Fruit fly (Drosophila melanogaster) whole organism: Measurements from ENCODE around the gene Tet.

Source experiments
- CG8478 ChIP-seq: fragments of >200 bp; optimal IDR thresholded peaks from 2 replicates; lab custom pipeline; 2018; ENCODE audit warnings: inconsistent platforms
- Dll ChIP-seq: fragments of >200 bp; optimal IDR thresholded peaks from 2 replicates; lab custom pipeline; 2017
- EcR ChIP-seq, 2 experiments: fragments of >200 bp; optimal IDR thresholded peaks; 2 replicates each; lab custom pipeline; 2017; ENCODE audit warnings: missing biosample characterization in 2 of 2, missing genetic modification characterization in 2 of 2, missing genetic modification reagents in 2 of 2
- pan ChIP-seq: fragments of >200 bp; optimal IDR thresholded peaks from 2 replicates; lab custom pipeline; 2017
- psq ChIP-seq: fragments of >200 bp; optimal IDR thresholded peaks from 2 replicates; lab custom pipeline; 2017
- usp ChIP-seq: fragments of >200 bp; optimal IDR thresholded peaks from 2 replicates; lab custom pipeline; 2017; ENCODE audit warnings: missing biosample characterization, missing genetic modification characterization, mixed read lengths

Gene Tet

DNA sequence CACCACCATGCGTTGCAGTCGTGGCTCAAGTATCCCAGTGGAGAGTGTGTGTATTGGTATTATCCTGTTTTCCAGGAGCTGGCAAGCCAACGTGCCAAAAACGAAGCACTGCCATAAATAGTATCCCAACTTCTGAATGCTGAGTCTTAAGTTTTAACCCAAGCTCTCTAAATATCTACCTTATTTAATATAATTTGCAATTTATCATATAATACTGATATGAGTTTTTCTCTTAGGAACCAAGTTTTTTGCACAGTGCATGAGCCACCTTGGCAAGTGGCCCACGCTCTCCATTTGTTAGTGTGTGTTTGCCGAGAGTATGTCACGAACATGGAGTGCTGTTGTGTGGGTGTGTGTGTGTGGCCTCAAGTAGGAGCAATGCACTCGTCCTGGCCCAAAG lies 13.4 kb downstream of the Tet start:
- TF ChIP-seq pan = no peak
- no peak for TF ChIP-seq Dll (lab: Kevin White, UChicago)
- no peak for TF ChIP-seq EcR (GFP tag; optimal IDR thresholded peaks at IDR 0.05; lab: Kevin White, UChicago)
- no peak for TF ChIP-seq usp (GFP tag; lab: Kevin White, UChicago)
- no peak for TF ChIP-seq CG8478
- no peak for TF ChIP-seq psq

DNA sequence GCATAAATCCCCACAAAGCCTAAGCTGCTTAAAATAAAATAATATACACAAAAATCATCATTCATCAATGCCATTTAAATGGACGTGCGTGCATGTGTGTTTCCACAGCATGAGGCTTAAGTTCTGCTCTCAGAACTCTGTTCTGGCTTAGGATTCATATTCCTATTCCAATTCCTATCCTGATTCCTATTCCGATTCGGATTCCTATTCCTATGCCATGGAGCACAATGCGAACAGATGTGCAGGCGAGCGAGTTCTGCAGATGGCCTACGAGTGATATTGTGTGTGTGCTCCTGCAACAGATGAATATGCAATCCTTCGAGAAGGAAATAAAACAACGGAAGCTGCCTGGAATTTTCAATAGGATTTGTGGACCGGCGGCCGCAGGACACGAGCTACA lies 14.5 kb downstream of the Tet start:
- TF ChIP-seq pan (no peak), EcR (GFP tag; optimal IDR thresholded peaks at IDR 0.05; lab: Kevin White, UChicago) (no peak), psq (no peak), CG8478 (no peak), usp (GFP tag; lab: Kevin White, UChicago) (no peak), Dll (lab: Kevin White, UChicago) (no peak)

DNA sequence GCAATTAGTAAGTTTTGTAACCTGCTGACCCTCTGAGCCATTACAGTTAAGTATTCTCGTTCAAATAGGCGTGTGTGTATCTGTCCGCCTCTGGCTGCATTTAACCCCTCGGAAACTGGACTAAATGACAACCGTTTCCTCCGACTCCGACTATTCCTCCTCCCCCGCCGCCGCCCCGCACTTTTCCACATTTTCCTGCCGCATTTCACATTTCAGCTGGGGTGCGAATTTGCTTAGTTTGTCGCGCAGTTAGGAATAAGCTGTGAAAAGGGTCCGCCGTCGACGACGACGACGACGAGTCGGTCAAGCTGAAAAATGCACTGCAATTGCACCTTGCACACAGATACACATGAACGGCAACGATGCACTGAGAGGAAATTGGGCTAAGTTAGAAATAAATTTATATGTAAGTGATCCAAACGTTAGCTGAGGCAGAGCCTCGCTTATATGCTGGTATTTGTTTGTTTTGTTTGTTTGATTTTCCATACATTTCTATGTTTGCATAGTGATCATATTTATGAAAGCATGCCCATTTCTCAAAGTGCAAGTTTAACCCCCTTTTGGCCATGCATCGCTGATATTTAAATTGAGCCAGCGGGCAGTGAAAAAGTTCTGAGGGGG lies 16.9 kb downstream of the Tet start:
- no peak for TF ChIP-seq CG8478
- TF ChIP-seq psq = no peak
- no peak for TF ChIP-seq pan
- no peak for TF ChIP-seq EcR (GFP tag; optimal IDR thresholded peaks at IDR 0.05; lab: Kevin White, UChicago)
- no peak for TF ChIP-seq usp (GFP tag; lab: Kevin White, UChicago)
- no peak for TF ChIP-seq Dll (lab: Kevin White, UChicago)

DNA sequence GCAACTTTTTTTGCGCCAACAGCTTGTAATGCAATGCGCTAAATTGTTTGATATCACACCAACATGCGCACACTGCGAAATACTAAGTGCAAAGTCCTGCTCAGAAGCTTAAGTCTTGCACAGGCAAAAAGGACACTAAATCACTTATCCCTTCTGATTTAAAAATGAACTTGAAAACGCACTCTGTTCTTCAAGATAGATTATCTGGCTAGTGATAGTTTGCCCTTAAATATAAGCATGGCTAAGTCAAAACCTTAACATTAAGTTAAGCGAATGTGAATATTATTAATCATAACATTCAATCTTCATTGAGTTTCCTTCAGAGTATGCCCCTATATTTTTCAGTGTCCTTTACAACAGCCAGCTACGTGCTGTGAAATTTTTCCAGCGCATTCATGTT lies 18.9 kb downstream of the Tet start:
- TF ChIP-seq usp (GFP tag; lab: Kevin White, UChicago) (no peak), Dll (lab: Kevin White, UChicago) (no peak), psq (no peak), EcR (GFP tag; optimal IDR thresholded peaks at IDR 0.05; lab: Kevin White, UChicago) (no peak), pan (no peak), CG8478 (no peak)

DNA sequence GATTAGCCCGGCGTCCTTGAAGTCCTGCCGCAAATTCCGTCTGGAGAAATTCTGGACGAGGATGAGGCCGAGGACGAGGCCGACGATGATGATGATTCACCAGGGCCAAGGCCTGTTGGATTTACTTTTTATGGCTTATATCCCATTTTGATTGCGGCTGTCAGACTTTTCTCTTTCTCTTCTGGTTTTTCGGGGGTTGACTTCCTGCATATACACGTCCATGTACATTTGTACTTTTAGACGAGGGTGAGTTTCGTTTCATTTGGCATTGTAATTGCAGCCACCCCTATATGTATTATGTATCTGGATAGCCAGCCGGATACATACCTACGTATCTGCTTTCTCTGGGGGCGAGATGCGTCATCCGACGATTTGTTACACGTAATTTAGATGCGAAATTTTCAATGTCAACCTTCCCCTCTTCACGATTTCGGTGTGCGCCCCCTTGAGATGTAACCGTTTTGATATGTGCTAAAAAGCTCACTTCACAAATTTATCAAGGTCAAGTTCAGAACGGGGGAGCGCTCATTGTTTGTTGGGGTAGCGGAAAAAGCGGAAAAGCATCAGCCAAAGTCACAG lies 23.4 kb downstream of the Tet start:
- TF ChIP-seq psq (no peak), pan (no peak), EcR (GFP tag; optimal IDR thresholded peaks at IDR 0.05; lab: Kevin White, UChicago) (no peak), usp (GFP tag; lab: Kevin White, UChicago) (no peak), CG8478 (no peak), Dll (lab: Kevin White, UChicago) (no peak)

DNA sequence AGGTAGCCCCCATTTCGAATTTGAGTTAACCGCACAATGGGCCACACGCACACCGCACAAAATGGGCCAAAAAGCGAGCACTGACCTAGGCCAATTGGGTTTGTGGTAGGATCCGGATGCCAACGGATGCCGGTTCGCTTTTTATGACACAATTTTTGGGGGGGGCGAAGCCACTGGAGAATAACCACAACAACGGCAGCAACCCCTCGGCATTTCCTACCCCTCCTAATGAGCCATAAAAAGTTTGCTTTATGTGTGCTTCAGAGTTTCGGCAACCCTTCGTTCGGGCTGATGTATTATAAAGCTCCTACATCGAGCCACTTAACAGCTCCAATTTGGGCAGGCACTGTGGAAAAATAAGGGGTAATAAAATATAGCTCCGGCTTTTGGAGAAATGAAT lies 24.3 kb downstream of the Tet start:
- TF ChIP-seq usp (GFP tag; lab: Kevin White, UChicago) (no peak), Dll (lab: Kevin White, UChicago) (no peak), CG8478 (no peak), pan (no peak), psq (no peak), EcR (GFP tag; optimal IDR thresholded peaks at IDR 0.05; lab: Kevin White, UChicago) (no peak)

DNA sequence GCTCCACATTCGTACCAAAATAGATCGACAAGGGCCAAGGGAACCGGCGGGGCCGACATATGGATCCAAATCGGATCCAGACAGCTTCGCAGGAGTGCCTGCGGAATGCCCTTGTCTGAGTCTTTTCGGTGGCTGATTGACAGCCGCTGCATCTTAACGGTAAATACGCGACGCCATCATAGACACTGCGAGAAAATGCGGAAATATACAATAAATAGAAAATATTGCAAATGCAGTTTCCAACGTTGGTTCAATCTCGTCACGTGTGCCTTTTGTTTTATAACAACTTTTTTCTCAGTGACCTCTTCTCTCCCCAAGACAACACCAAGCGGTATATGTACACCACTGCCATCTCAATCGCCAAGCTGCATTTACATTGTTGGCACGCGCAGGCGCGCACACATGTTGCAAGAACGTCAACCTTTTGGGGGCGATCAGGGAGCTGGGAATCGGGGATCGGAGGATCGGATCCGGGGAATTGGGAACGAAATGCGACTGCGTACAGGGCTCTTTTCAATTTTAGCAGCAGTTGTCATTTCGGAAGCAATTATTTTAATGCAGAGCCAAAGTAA lies 26.1 kb downstream of the Tet start:
- no peak for TF ChIP-seq pan
- no peak for TF ChIP-seq usp (GFP tag; lab: Kevin White, UChicago)

DNA sequence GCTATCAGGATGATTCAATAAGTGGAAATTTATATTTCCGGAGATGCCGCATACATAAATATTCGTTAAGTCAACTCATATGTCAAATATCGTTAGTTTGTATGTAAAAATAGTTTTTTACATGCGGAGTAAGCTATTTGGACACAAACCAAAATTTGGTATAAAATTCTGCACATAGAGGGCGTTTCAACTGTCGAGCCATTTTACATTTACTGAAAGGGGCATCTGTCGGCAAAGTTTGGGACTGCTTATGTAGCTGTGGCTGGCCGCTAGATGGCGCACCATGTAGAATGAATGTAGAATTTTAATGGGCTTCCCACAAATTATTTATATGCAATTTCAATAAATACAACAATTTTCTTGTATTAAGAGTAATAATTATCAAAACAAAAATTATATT lies 27.2 kb downstream of the Tet start:
- TF ChIP-seq pan = no peak
- TF ChIP-seq usp (GFP tag; lab: Kevin White, UChicago) = no peak
- no peak for TF ChIP-seq CG8478
- TF ChIP-seq psq = no peak
- no peak for TF ChIP-seq Dll (lab: Kevin White, UChicago)
- no peak for TF ChIP-seq EcR (GFP tag; optimal IDR thresholded peaks at IDR 0.05; lab: Kevin White, UChicago)

DNA sequence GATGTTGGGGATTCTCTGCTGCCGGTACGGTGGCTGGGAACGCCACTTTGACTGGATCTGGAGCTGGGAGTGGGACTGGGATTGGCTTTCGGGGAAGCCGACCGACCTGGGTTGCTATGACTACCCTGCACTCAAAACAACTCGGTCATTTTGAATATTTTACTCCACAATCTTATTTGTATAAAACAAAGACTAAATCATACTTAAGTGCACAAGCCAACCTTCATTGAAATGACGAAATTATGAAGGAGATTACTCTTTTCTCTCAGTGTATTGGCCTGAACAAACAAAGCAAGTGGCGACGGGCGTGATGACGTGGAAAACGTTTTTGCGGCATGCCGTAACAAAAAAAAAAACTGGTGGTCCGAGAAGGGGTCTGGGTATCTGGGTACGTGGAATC lies 28.0 kb downstream of the Tet start:
- no peak for TF ChIP-seq usp (GFP tag; lab: Kevin White, UChicago)
- no peak for TF ChIP-seq EcR (GFP tag; optimal IDR thresholded peaks at IDR 0.05; lab: Kevin White, UChicago)

DNA sequence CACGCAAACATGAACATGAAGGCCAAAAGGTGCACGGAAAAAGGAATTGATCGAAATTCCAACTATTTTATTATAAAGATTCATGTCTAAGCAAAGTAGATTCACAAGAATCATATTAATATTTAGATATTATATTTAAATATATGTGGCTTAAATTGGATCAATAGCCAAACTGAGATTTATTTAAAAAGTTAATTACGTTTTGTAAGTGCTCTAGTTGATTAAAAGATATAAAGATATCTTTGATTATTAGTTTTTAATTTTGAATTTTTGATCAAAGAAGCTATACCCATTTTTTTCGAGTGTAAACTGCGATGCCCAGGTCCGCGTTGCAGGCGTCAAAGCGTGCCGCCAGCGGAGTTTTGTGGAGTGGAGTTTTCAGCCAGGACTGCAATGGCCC lies 30.0 kb downstream of the Tet start:
- TF ChIP-seq psq = no peak
- no peak for TF ChIP-seq usp (GFP tag; lab: Kevin White, UChicago)
- TF ChIP-seq Dll (lab: Kevin White, UChicago) = no peak
- TF ChIP-seq CG8478 = no peak
- no peak for TF ChIP-seq EcR (GFP tag; optimal IDR thresholded peaks at IDR 0.05; lab: Kevin White, UChicago)
- no peak for TF ChIP-seq pan

DNA sequence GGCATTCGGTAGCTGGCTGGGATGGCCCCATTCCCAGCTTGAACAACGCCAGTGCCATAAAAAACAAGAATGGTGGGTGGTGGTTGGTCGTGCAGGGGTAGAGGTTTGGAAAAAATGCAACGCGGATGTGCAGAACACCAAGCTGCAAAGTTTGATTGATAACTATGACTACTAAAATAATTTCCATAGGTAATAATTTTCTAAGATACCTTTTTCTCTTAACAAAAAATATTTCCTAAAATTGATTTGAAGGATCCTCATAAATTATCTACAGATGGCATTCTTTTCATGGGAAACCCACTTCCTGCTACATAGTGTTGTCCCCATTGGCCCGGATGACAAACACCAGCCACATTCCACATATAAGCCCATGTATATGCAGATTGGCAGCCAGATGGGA lies 30.7 kb downstream of the Tet start:
- no peak for TF ChIP-seq Dll (lab: Kevin White, UChicago)
- no peak for TF ChIP-seq pan

DNA sequence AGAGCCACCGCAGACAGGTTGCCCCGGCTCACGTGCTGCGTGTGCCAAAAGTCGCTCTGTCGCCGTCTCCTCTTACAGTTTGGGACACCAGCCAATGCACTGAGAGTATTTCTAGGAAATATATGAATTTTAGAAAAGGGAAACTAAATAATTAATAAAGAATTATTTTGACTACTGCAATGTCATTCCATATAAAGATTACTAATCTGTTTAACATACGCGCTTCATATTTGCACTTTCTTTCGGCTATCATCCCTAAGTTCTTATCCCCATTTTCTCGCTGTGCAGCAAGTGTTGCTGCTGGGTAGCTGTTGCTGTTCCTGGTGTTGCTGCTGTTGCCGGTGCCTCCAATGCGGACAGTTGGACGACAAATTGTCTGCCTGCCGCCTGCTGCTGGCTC lies 31.7 kb downstream of the Tet start:
- TF ChIP-seq pan = no peak
- TF ChIP-seq Dll (lab: Kevin White, UChicago) = no peak
- no peak for TF ChIP-seq CG8478
- TF ChIP-seq psq = no peak
- no peak for TF ChIP-seq EcR (GFP tag; optimal IDR thresholded peaks at IDR 0.05; lab: Kevin White, UChicago)
- no peak for TF ChIP-seq usp (GFP tag; lab: Kevin White, UChicago)

DNA sequence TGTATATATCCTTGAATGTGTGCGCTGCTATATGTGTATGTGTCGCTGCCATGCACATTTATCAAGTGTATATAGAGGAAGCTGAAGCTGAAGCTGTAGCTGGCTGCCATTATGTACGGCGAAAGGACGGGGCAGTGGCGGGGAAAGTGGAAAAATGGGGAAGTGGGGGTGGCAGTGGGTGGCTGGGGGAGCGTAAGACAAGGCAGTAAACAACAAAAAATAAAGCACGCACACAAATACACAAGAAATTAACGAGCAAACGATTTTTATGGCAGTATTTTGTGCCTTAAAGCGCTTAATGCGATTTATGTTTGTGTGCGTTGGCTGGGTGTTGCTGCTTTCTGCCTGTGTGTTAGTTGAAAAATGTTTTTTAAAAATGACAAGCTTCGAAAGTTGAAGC lies 33.3 kb downstream of the Tet start:
- TF ChIP-seq CG8478 (no peak), pan (no peak), psq (no peak), usp (GFP tag; lab: Kevin White, UChicago) (no peak), EcR (GFP tag; optimal IDR thresholded peaks at IDR 0.05; lab: Kevin White, UChicago) (no peak), Dll (lab: Kevin White, UChicago) (no peak)
